Worm (Caenorhabditis elegans) whole organism, young adult: Measurements from ENCODE around the gene nbs-1.

Source experiments
- B0019.2 ChIP-seq: fragments of 200-800 bp; sonication (Bioruptor generic); conservative IDR thresholded peaks from 2 replicates; pipeline ENCODE4 v1.3.6; 2022; ENCODE audit warnings: missing genetic modification reagents, missing genetic modification characterization, missing compliant biosample characterization
- B0035.1 ChIP-seq: sonication (generic microtip); optimal IDR thresholded peaks from 2 replicates; lab custom pipeline; 2016; ENCODE audit warnings: missing genetic modification characterization, mild to moderate bottlenecking, missing compliant biosample characterization, missing genotype, missing genetic modification reagents
- B0336.3 ChIP-seq: fragments of 200-800 bp; sonication (Bioruptor generic); IDR thresholded peaks from 2 replicates; pipeline ENCODE4 v1.3.6; 2022; ENCODE audit warnings: missing genetic modification characterization, missing compliant biosample characterization
- D2030.7 ChIP-seq: fragments of 200-800 bp; sonication (Bioruptor generic); IDR thresholded peaks from 2 replicates; pipeline ENCODE4 v1.3.6; 2022; ENCODE audit warnings: missing genetic modification reagents, missing genetic modification characterization, missing compliant biosample characterization
- F52B5.7 ChIP-seq: sonication (generic microtip); optimal IDR thresholded peaks from 2 replicates; lab custom pipeline; 2016; ENCODE audit warnings: mild to moderate bottlenecking, missing genetic modification characterization, missing compliant biosample characterization
- F57A8.1 ChIP-seq: fragments of 200-800 bp; sonication (Bioruptor generic); optimal IDR thresholded peaks from 2 replicates; lab custom pipeline; 2018; ENCODE audit warnings: mild to moderate bottlenecking, missing genetic modification characterization, moderate library complexity, missing compliant biosample characterization
- Y53F4B.3 ChIP-seq: fragments of 200-800 bp; sonication (Bioruptor generic); IDR thresholded peaks from 2 replicates; pipeline ENCODE4 v1.3.6; 2022; ENCODE audit warnings: missing genetic modification reagents, missing genetic modification characterization, missing compliant biosample characterization
- Y56A3A.18 ChIP-seq: fragments of 200-800 bp; sonication (Bioruptor generic); IDR thresholded peaks from 2 replicates; pipeline ENCODE4 v1.3.6; 2022; ENCODE audit warnings: missing genetic modification reagents, missing genetic modification characterization, missing compliant biosample characterization
- ZK185.1 ChIP-seq: sonication (generic microtip); optimal IDR thresholded peaks from 2 replicates; lab custom pipeline; 2016; ENCODE audit warnings: mild to moderate bottlenecking, missing genetic modification characterization, missing compliant biosample characterization; ENCODE audit not compliant: poor library complexity, severe bottlenecking
- aptf-2 ChIP-seq: fragments of 200-800 bp; sonication (Bioruptor generic); conservative IDR thresholded peaks from 2 replicates; pipeline ENCODE4 v1.3.6; 2022; ENCODE audit warnings: missing genetic modification reagents, missing genetic modification characterization, missing compliant biosample characterization
- attf-3 ChIP-seq: fragments of 200-800 bp; sonication (Bioruptor generic); conservative IDR thresholded peaks from 2 replicates; pipeline ENCODE4 v1.3.6; 2022; ENCODE audit warnings: missing genetic modification reagents, missing genetic modification characterization, missing compliant biosample characterization
- bed-1 ChIP-seq: fragments of 200-800 bp; sonication (Bioruptor generic); IDR thresholded peaks from 2 replicates; pipeline ENCODE4 v1.3.6; 2022; ENCODE audit warnings: missing genetic modification reagents, missing genetic modification characterization, missing compliant biosample characterization
- bed-2 ChIP-seq: fragments of 200-800 bp; sonication (Bioruptor generic); IDR thresholded peaks from 2 replicates; pipeline ENCODE4 v1.3.6; 2022; ENCODE audit warnings: missing genetic modification reagents, missing genetic modification characterization, missing compliant biosample characterization
- ccch-3 ChIP-seq: fragments of 200-800 bp; sonication (Bioruptor generic); optimal IDR thresholded peaks from 2 replicates; lab custom pipeline; 2018; ENCODE audit warnings: mild to moderate bottlenecking, missing genetic modification characterization, missing compliant biosample characterization
- cebp-1 ChIP-seq, 2 experiments: fragments of 200-800 bp in 1 of 2; sonication (Bioruptor generic) in 1 of 2; sonication (generic microtip) in 1 of 2; IDR thresholded peaks in 1 of 2; optimal IDR thresholded peaks in 1 of 2; 2 replicates each; pipeline versions ENCODE4 v1.3.6 to Lab custom; 2017 to 2022; ENCODE audit warnings: missing compliant biosample characterization in 2 of 2, missing genetic modification characterization in 2 of 2, mild to moderate bottlenecking in 1 of 2, missing genetic modification reagents in 1 of 2, moderate library complexity in 1 of 2
- cebp-2 ChIP-seq: fragments of 200-800 bp; sonication (Bioruptor generic); IDR thresholded peaks from 2 replicates; pipeline ENCODE4 v1.3.6; 2022; ENCODE audit warnings: missing genetic modification characterization, missing compliant biosample characterization
- ceh-27 ChIP-seq: fragments of 200-800 bp; sonication (Bioruptor generic); optimal IDR thresholded peaks from 2 replicates; lab custom pipeline; 2018; ENCODE audit warnings: mild to moderate bottlenecking, missing genetic modification characterization, moderate library complexity, missing compliant biosample characterization
- ceh-40 ChIP-seq: fragments of 200-800 bp; sonication (Bioruptor generic); IDR thresholded peaks from 2 replicates; pipeline ENCODE4 v1.3.6; 2022; ENCODE audit warnings: missing genetic modification characterization, missing compliant biosample characterization
- ceh-58 ChIP-seq: fragments of 200-800 bp; sonication (Bioruptor generic); IDR thresholded peaks from 2 replicates; pipeline ENCODE4 v1.3.6; 2022; ENCODE audit warnings: missing genetic modification characterization, missing compliant biosample characterization
- ekl-4 ChIP-seq: fragments of 200-800 bp; sonication (Bioruptor generic); IDR thresholded peaks from 2 replicates; pipeline ENCODE4 v1.3.6; 2022; ENCODE audit warnings: missing genetic modification reagents, missing genetic modification characterization, missing compliant biosample characterization
- fkh-3 ChIP-seq: sonication (generic microtip); optimal IDR thresholded peaks from 2 replicates; lab custom pipeline; 2016; ENCODE audit warnings: mild to moderate bottlenecking, missing genetic modification characterization, missing compliant biosample characterization
- gei-17 ChIP-seq: fragments of 200-800 bp; sonication (Bioruptor generic); optimal IDR thresholded peaks from 2 replicates; lab custom pipeline; 2018; ENCODE audit warnings: mild to moderate bottlenecking, missing genetic modification characterization, missing compliant biosample characterization
- hrde-1 ChIP-seq: sonication (generic microtip); optimal IDR thresholded peaks from 2 replicates; lab custom pipeline; 2016; ENCODE audit warnings: missing genetic modification characterization, mild to moderate bottlenecking, missing compliant biosample characterization, moderate library complexity, missing genotype, missing genetic modification reagents, borderline replicate concordance
- hsf-1 ChIP-seq: fragments of 200-800 bp; sonication (Bioruptor generic); IDR thresholded peaks from 2 replicates; pipeline ENCODE4 v1.3.6; 2022; ENCODE audit warnings: missing genetic modification reagents, missing genetic modification characterization, missing compliant biosample characterization
- lag-1 ChIP-seq: fragments of 200-800 bp; sonication (Bioruptor generic); IDR thresholded peaks from 2 replicates; pipeline ENCODE4 v1.3.6; 2022; ENCODE audit warnings: missing genetic modification reagents, missing genetic modification characterization, missing compliant biosample characterization
- lin-26 ChIP-seq: fragments of 200-800 bp; sonication (Bioruptor generic); IDR thresholded peaks from 2 replicates; pipeline ENCODE4 v1.3.6; 2022; ENCODE audit warnings: missing genetic modification reagents, missing genetic modification characterization, missing compliant biosample characterization
- lsl-1 ChIP-seq: fragments of 200-800 bp; sonication (Bioruptor generic); optimal IDR thresholded peaks from 2 replicates; lab custom pipeline; 2018; ENCODE audit warnings: mild to moderate bottlenecking, missing genetic modification characterization, moderate library complexity, missing compliant biosample characterization
- madf-3 ChIP-seq: fragments of 200-800 bp; sonication (Bioruptor generic); IDR thresholded peaks from 2 replicates; pipeline ENCODE4 v1.3.6; 2022; ENCODE audit warnings: missing genetic modification reagents, missing genetic modification characterization, missing compliant biosample characterization
- madf-6 ChIP-seq: fragments of 200-800 bp; sonication (Bioruptor generic); IDR thresholded peaks from 2 replicates; pipeline ENCODE4 v1.3.6; 2022; ENCODE audit warnings: missing genetic modification reagents, missing genetic modification characterization, missing compliant biosample characterization
- madf-8 ChIP-seq: fragments of 200-800 bp; sonication (Bioruptor generic); conservative IDR thresholded peaks from 2 replicates; pipeline ENCODE4 v1.3.6; 2022; ENCODE audit warnings: missing genetic modification reagents, missing genetic modification characterization, missing compliant biosample characterization
- nfyb-1 ChIP-seq: fragments of 200-800 bp; sonication (Bioruptor generic); IDR thresholded peaks from 2 replicates; pipeline ENCODE4 v1.3.6; 2022; ENCODE audit warnings: missing genetic modification reagents, missing genetic modification characterization, missing compliant biosample characterization
- nhr-80 ChIP-seq: sonication (generic microtip); optimal IDR thresholded peaks from 2 replicates; lab custom pipeline; 2016; ENCODE audit warnings: missing genetic modification characterization, missing compliant biosample characterization
- repo-1 ChIP-seq: sonication (generic microtip); optimal IDR thresholded peaks from 2 replicates; lab custom pipeline; 2017; ENCODE audit warnings: mild to moderate bottlenecking, missing genetic modification characterization, missing compliant biosample characterization
- rpc-1 ChIP-seq, 2 experiments: fragments of 150-350 bp in 1 of 2; sonication (generic microtip) in 1 of 2; optimal IDR thresholded peaks; 2 replicates each; lab custom pipeline; 2014 to 2018; ENCODE audit warnings: missing biosample characterization in 1 of 2, missing genetic modification characterization in 1 of 2, missing genetic modification reagents in 1 of 2, missing genotype in 1 of 2
- snpc-4 ChIP-seq, 5 experiments: fragments of 150-350 bp in 1 of 5; sonication (generic microtip) in 4 of 5; optimal IDR thresholded peaks; 2 replicates each; lab custom pipeline; 2014 to 2018; ENCODE audit warnings: missing genetic modification characterization in 5 of 5, missing biosample characterization in 3 of 5, antibody characterized with exemption in 2 of 5, mild to moderate bottlenecking in 2 of 5, missing compliant biosample characterization in 2 of 5, missing genotype in 2 of 5, moderate library complexity in 2 of 5, missing genetic modification reagents in 1 of 5
- zfh-2 ChIP-seq: fragments of 200-800 bp; sonication (Bioruptor generic); conservative IDR thresholded peaks from 2 replicates; pipeline ENCODE4 v1.3.6; 2022; ENCODE audit warnings: missing genetic modification reagents, missing genetic modification characterization, missing compliant biosample characterization
- ztf-25 ChIP-seq: fragments of 200-800 bp; sonication (Bioruptor generic); IDR thresholded peaks from 2 replicates; pipeline ENCODE4 v1.3.6; 2022; ENCODE audit warnings: missing genetic modification reagents, missing genetic modification characterization, missing compliant biosample characterization
- ztf-28 ChIP-seq: fragments of 200-800 bp; sonication (Bioruptor generic); IDR thresholded peaks from 2 replicates; pipeline ENCODE4 v1.3.6; 2022; ENCODE audit warnings: missing genetic modification reagents, missing genetic modification characterization, missing compliant biosample characterization
- ztf-6 ChIP-seq: fragments of 200-800 bp; sonication (Bioruptor generic); IDR thresholded peaks from 2 replicates; pipeline ENCODE4 v1.3.6; 2022; ENCODE audit warnings: missing genetic modification reagents, missing genetic modification characterization, missing compliant biosample characterization

The nbs-1 gene

DNA sequence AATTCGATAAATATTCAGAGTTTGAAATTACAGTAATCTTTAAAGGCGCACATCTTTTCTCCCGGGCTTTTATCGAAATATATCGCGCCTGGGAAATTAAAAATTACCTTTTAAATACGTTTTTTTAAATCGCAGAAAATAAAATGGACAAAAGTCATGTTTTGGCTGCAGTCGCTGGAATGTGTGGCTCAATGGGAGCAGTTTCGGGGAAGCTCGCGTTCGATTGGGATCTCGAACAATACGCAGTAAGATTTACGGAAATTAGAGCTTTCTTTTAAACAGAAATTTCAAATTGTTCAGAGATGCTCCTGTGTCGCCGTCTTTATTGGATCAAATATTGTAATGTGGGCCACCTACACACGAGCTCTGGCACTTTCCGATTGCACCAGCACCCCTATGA, 33.2 kb upstream of the nbs-1 start, which contains the start of gene F40F8.12:
F40F8.12 (plus strand) TSS at position 301 of the 400 bp plus-strand sequence.
- TF ChIP-seq lsl-1 (GFP tag; lab: Kevin White, UChicago) (peak; percentile 54), madf-8 (GFP tag; lab: Robert Waterston, UW) (peak; percentile 45), madf-6 (GFP tag; lab: Robert Waterston, UW) (peak; percentile 42; the same call in 1 of the 2 replicates), ceh-27 (GFP tag; lab: Kevin White, UChicago) (no peak)

DNA sequence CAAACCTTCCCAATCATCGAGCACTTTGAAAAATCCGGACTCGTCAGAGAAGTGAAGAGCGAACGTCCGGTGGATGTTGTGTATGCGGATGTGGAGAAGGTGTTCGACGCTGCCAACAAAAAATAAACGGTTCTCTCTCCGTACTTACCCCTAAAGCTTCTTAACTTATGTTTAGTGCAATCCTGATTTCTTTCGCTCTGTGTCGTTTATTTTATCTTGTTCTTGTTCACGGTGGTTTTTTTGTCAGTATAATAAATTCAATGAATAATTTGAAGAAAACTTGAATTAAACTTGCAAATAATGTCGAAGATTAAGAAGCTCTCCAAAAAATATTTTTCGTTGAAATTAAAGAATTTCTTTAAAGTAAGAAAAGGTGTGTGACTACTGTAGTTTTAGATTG, 32.7 kb upstream of the nbs-1 start, which contains the start of gene F40F8.3:
F40F8.3 (plus strand) TSS at position 301 of the 400 bp plus-strand sequence.
- TF ChIP-seq D2030.7 (GFP tag; lab: Robert Waterston, UW) (no peak), ztf-25 (GFP tag; lab: Robert Waterston, UW) (no peak), B0336.3 (GFP tag; lab: Robert Waterston, UW) (no peak), Y53F4B.3 (no peak), fkh-3 (no peak), madf-3 (no peak), ztf-6 (GFP tag; lab: Robert Waterston, UW) (no peak), B0035.1 (tag; lab: Kevin White, UChicago) (no peak), bed-1 (GFP tag; lab: Robert Waterston, UW) (no peak)

DNA sequence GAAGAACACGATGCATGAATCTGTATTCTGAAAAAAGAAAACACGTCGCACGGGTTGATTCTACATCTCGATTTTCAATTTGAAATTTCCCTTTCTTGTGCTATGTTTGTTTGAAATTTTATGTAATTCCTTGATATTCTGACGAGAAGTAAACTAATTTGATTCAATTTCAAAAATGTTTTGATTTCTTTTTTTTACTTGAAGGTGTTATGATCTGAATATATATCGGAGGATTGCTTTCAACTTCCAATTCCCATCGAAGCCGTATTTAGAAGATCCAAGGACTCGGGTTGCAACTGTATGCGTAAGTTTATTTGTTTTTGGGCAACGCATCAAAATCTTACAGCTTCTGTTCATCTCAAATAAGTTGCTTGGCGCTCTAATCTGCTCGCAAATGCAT, 31.1 kb upstream of the nbs-1 start, which contains the start of gene F40F8.1:
F40F8.1 (plus strand) TSS at position 301 of the 400 bp plus-strand sequence.
- TF ChIP-seq hsf-1 = no peak
- no peak for TF ChIP-seq Y56A3A.18 (GFP tag; lab: Robert Waterston, UW)
- no peak for TF ChIP-seq bed-1 (GFP tag; lab: Robert Waterston, UW)
- no peak for TF ChIP-seq cebp-2 (GFP tag; lab: Robert Waterston, UW)
- no peak for TF ChIP-seq nfyb-1 (GFP tag; lab: Robert Waterston, UW)
- TF ChIP-seq aptf-2 (GFP tag; lab: Robert Waterston, UW) = no peak

DNA sequence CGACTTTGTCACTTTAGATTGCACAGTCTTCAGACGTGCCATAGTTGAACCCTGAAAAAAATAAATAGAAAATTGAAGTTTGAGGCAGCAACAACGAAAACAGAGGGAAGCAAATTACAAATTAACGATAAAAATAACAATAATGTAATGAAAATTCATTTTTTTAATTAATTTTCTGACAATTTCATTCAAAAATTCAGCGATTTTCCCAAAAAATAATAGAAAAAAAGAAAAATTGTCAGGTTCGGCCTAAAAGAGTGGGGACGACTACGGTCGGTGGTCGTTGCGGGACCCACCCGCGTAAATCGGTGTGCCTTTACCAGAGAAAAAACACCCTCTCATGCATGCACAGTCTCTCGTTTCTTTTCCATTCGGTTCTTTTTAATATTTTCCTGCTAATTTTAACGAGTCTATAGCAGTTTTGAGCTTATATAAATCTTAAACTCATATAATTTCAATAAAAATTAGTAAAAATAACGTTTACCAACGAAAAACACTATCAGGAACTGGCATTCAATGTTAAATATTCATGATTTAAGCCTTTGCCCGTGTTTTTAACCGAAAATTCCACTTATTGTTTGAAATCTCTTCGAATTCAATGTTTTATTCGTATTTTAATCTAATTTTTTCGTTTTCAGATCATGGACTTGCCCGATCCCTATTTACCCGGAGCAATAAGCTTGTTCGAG, 30.2 kb upstream of the nbs-1 start, which contains the start of the genes rps-9 and lsm-1:
rps-9 (minus strand) TSS at position 51 of the 689 bp plus-strand sequence.
lsm-1 (plus strand) TSS at position 639 of the 689 bp plus-strand sequence.
- TF ChIP-seq ceh-40 (GFP tag; lab: Robert Waterston, UW) (no peak), cebp-1 (GFP tag; IDR thresholded peaks at IDR 0.05; lab: Robert Waterston, UW) (no peak), cebp-1 (tag; optimal IDR thresholded peaks at IDR 0.05; lab: Kevin White, UChicago) (peak; percentile 11), ccch-3 (no peak), repo-1 (tag; lab: Kevin White, UChicago) (no peak), rpc-1 (optimal IDR thresholded peaks at IDR 0.05; lab: Kevin White, UChicago) (no peak), rpc-1 (tag; optimal IDR thresholded peaks at IDR 0.05; lab: Kevin White, UChicago) (no peak), ekl-4 (no peak), attf-3 (GFP tag; lab: Robert Waterston, UW) (no peak), F57A8.1 (GFP tag; lab: Kevin White, UChicago) (no peak), snpc-4 (GFP tag; optimal IDR thresholded peaks at IDR 0.05; lab: Kevin White, UChicago) (no peak), snpc-4 (tag; optimal IDR thresholded peaks at IDR 0.05; lab: Kevin White, UChicago) (peak in 2 of 4 experiments; percentile 39 to 46), lin-26 (GFP tag; lab: Robert Waterston, UW) (no peak), lsl-1 (GFP tag; lab: Kevin White, UChicago) (peak; percentile 85), bed-2 (GFP tag; lab: Robert Waterston, UW) (no peak), aptf-2 (GFP tag; lab: Robert Waterston, UW) (no peak), ZK185.1 (peak; percentile 41), ceh-58 (GFP tag; lab: Robert Waterston, UW) (no peak), hrde-1 (tag; lab: Kevin White, UChicago) (no peak), nhr-80 (tag; lab: Kevin White, UChicago) (no peak), B0035.1 (tag; lab: Kevin White, UChicago) (no peak), lag-1 (GFP tag; lab: Robert Waterston, UW) (no peak), zfh-2 (GFP tag; lab: Robert Waterston, UW) (no peak), ztf-25 (GFP tag; lab: Robert Waterston, UW) (no peak), madf-8 (GFP tag; lab: Robert Waterston, UW) (0 out of 2 replicates have a peak, but pooled peaks have one; percentile 19), F52B5.7 (no peak), ztf-28 (GFP tag; lab: Robert Waterston, UW) (no peak), gei-17 (no peak), B0019.2 (GFP tag; lab: Robert Waterston, UW) (no peak)
